Fruit fly (Drosophila melanogaster) whole organism, embryonic: Measurements from ENCODE around the gene Or83a.

Experiments
- Abd-B ChIP-seq: fragments of 200-800 bp; sonication (Bioruptor generic); optimal IDR thresholded peaks from 2 replicates; lab custom pipeline; 2018; ENCODE audit warnings: missing biosample characterization, mild to moderate bottlenecking, missing genetic modification characterization, moderate library complexity
- CG11085 ChIP-seq: fragments of 200-800 bp; sonication (Bioruptor generic); IDR thresholded peaks from 2 replicates; pipeline ENCODE4 v1.3.6; 2022; ENCODE audit warnings: missing biosample characterization, missing genetic modification characterization
- CG12236 ChIP-seq: fragments of 200-800 bp; sonication (Bioruptor generic); optimal IDR thresholded peaks from 2 replicates; lab custom pipeline; 2016; ENCODE audit warnings: missing biosample characterization, missing genetic modification characterization
- CG15696 ChIP-seq: fragments of 200-800 bp; sonication (Bioruptor generic); optimal IDR thresholded peaks from 2 replicates; lab custom pipeline; 2019; ENCODE audit warnings: missing biosample characterization, mild to moderate bottlenecking, missing genetic modification characterization, moderate library complexity
- CG1647 ChIP-seq: fragments of 200-800 bp; sonication (Bioruptor generic); optimal IDR thresholded peaks from 3 replicates; lab custom pipeline; 2016; ENCODE audit warnings: missing biosample characterization, missing genetic modification characterization
- CG18011 ChIP-seq: fragments of 200-800 bp; sonication (Bioruptor generic); optimal IDR thresholded peaks from 2 replicates; lab custom pipeline; 2017; ENCODE audit warnings: missing biosample characterization, missing genetic modification characterization, mild to moderate bottlenecking, moderate library complexity, missing genotype
- CG3163 ChIP-seq: fragments of 200-800 bp; sonication (Bioruptor generic); optimal IDR thresholded peaks from 3 replicates; lab custom pipeline; 2016; ENCODE audit warnings: missing biosample characterization, missing genetic modification characterization
- CG6813 ChIP-seq: fragments of 200-800 bp; sonication (Bioruptor generic); optimal IDR thresholded peaks from 2 replicates; lab custom pipeline; 2017; ENCODE audit warnings: missing biosample characterization, missing genetic modification characterization, mild to moderate bottlenecking, moderate library complexity, missing genetic modification reagents
- CG8765 ChIP-seq: fragments of 200-800 bp; sonication (Bioruptor generic); IDR thresholded peaks from 2 replicates; pipeline ENCODE4 v1.3.6; 2022; ENCODE audit warnings: missing biosample characterization, missing genetic modification characterization
- CG9437 ChIP-seq: fragments of 200-800 bp; sonication (Bioruptor generic); optimal IDR thresholded peaks from 2 replicates; lab custom pipeline; 2018; ENCODE audit warnings: missing biosample characterization, mild to moderate bottlenecking, missing genetic modification characterization
- CHES-1-like ChIP-seq: fragments of 200-800 bp; sonication (Bioruptor generic); optimal IDR thresholded peaks from 2 replicates; lab custom pipeline; 2016; ENCODE audit warnings: missing biosample characterization, missing genetic modification characterization
- Chrac-16 ChIP-seq: fragments of 200-800 bp; sonication (Bioruptor generic); optimal IDR thresholded peaks from 3 replicates; lab custom pipeline; 2016; ENCODE audit warnings: missing biosample characterization, missing genetic modification characterization
- Dll ChIP-seq: fragments of 200-800 bp; sonication (Bioruptor generic); IDR thresholded peaks from 4 replicates; pipeline ENCODE4 v1.3.6; 2022; ENCODE audit warnings: missing biosample characterization, missing genetic modification characterization; ENCODE audit not compliant: partially characterized antibody
- Dref ChIP-seq: fragments of 200-800 bp; sonication (Bioruptor generic); IDR thresholded peaks from 2 replicates; pipeline ENCODE4 v1.3.6; 2022; ENCODE audit warnings: missing biosample characterization, missing genetic modification characterization
- Fer3 ChIP-seq: fragments of 200-800 bp; sonication (Bioruptor generic); optimal IDR thresholded peaks from 2 replicates; lab custom pipeline; 2018; ENCODE audit warnings: missing biosample characterization, mild to moderate bottlenecking, missing genetic modification characterization, moderate library complexity
- HLH54F ChIP-seq: fragments of 200-800 bp; sonication (Bioruptor generic); optimal IDR thresholded peaks from 3 replicates; lab custom pipeline; 2016; ENCODE audit warnings: missing biosample characterization, missing genetic modification characterization
- Hand ChIP-seq: fragments of 200-800 bp; sonication (Bioruptor generic); optimal IDR thresholded peaks from 2 replicates; lab custom pipeline; 2017; ENCODE audit warnings: mild to moderate bottlenecking, missing biosample characterization, missing genetic modification reagents, missing genetic modification characterization
- Hr51 ChIP-seq, 2 experiments: fragments of 200-800 bp; sonication (Bioruptor generic); optimal IDR thresholded peaks; 2 replicates in 1 of 2; 3 replicates in 1 of 2; lab custom pipeline; 2016 to 2018; ENCODE audit warnings: missing biosample characterization in 2 of 2, missing genetic modification characterization in 2 of 2, mild to moderate bottlenecking in 1 of 2, moderate library complexity in 1 of 2
- MBD-R2 ChIP-seq: fragments of 200-800 bp; sonication (Bioruptor generic); IDR thresholded peaks from 2 replicates; pipeline ENCODE4 v1.3.6; 2022; ENCODE audit warnings: missing biosample characterization, missing genetic modification characterization
- MTF-1 ChIP-seq: fragments of 200-800 bp; sonication (Bioruptor generic); optimal IDR thresholded peaks from 2 replicates; lab custom pipeline; 2018; ENCODE audit warnings: missing biosample characterization, mild to moderate bottlenecking, missing genetic modification characterization, borderline replicate concordance
- Meics ChIP-seq: fragments of 200-800 bp; sonication (Bioruptor generic); optimal IDR thresholded peaks from 2 replicates; lab custom pipeline; 2017; ENCODE audit warnings: missing biosample characterization, mild to moderate bottlenecking, missing genetic modification characterization
- Mes4 ChIP-seq: fragments of 200-800 bp; sonication (Bioruptor generic); optimal IDR thresholded peaks from 2 replicates; lab custom pipeline; 2016; ENCODE audit warnings: missing biosample characterization, missing genetic modification characterization
- Myb ChIP-seq: fragments of 200-800 bp; sonication (Bioruptor generic); optimal IDR thresholded peaks from 2 replicates; lab custom pipeline; 2016; ENCODE audit warnings: missing biosample characterization, missing genetic modification characterization
- NC2β ChIP-seq: fragments of 200-800 bp; sonication (Bioruptor generic); optimal IDR thresholded peaks from 2 replicates; lab custom pipeline; 2016; ENCODE audit warnings: missing biosample characterization, missing genetic modification characterization
- Neu2 ChIP-seq: fragments of 200-800 bp; sonication (Bioruptor generic); optimal IDR thresholded peaks from 3 replicates; lab custom pipeline; 2016; ENCODE audit warnings: missing biosample characterization, missing genetic modification characterization, borderline replicate concordance
- NfI ChIP-seq: fragments of 200-800 bp; sonication (Bioruptor generic); optimal IDR thresholded peaks from 3 replicates; lab custom pipeline; 2018; ENCODE audit warnings: missing biosample characterization, mild to moderate bottlenecking, missing genetic modification characterization, moderate library complexity
- Oli ChIP-seq: fragments of 200-800 bp; sonication (Bioruptor generic); optimal IDR thresholded peaks from 2 replicates; lab custom pipeline; 2018; ENCODE audit warnings: missing biosample characterization, mild to moderate bottlenecking, missing genetic modification characterization, moderate library complexity
- Ssrp ChIP-seq: fragments of 200-800 bp; sonication (Bioruptor generic); optimal IDR thresholded peaks from 2 replicates; lab custom pipeline; 2018; ENCODE audit warnings: missing biosample characterization, mild to moderate bottlenecking, missing genetic modification characterization, moderate library complexity
- Trl ChIP-seq, 3 experiments: fragments of >200 bp in 2 of 3; fragments of 200-800 bp in 1 of 3; sonication (Bioruptor generic) in 1 of 3; optimal IDR thresholded peaks; 2 replicates in 1 of 3; 3 replicates in 2 of 3; lab custom pipeline; 2016 to 2017; ENCODE audit warnings: missing biosample characterization in 1 of 3, missing genetic modification characterization in 1 of 3
- bowl ChIP-seq: fragments of 200-800 bp; sonication (Bioruptor generic); IDR thresholded peaks from 2 replicates; pipeline ENCODE4 v1.3.6; 2022; ENCODE audit warnings: missing biosample characterization, missing genetic modification characterization
- btn ChIP-seq: fragments of 200-800 bp; sonication (Bioruptor generic); optimal IDR thresholded peaks from 2 replicates; lab custom pipeline; 2016; ENCODE audit warnings: missing biosample characterization, missing genetic modification characterization
- cad ChIP-seq: fragments of >200 bp; optimal IDR thresholded peaks from 2 replicates; lab custom pipeline; 2017; ENCODE audit warnings: missing biosample characterization, missing genetic modification characterization
- dan ChIP-seq: fragments of 200-800 bp; sonication (Bioruptor generic); IDR thresholded peaks from 2 replicates; pipeline ENCODE4 v1.3.6; 2022; ENCODE audit warnings: missing biosample characterization, missing genetic modification characterization
- emc ChIP-seq: fragments of 200-800 bp; sonication (Bioruptor generic); optimal IDR thresholded peaks from 2 replicates; lab custom pipeline; 2016; ENCODE audit warnings: missing biosample characterization, missing genetic modification characterization
- hb ChIP-seq: fragments of 200-800 bp; sonication (Bioruptor generic); IDR thresholded peaks from 3 replicates; pipeline ENCODE4 v1.3.6; 2022; ENCODE audit warnings: missing biosample characterization, missing genetic modification characterization; ENCODE audit not compliant: partially characterized antibody
- nom ChIP-seq: fragments of 200-800 bp; sonication (Bioruptor generic); optimal IDR thresholded peaks from 2 replicates; lab custom pipeline; 2017; ENCODE audit warnings: missing biosample characterization, missing genetic modification characterization, mild to moderate bottlenecking, moderate library complexity, missing genetic modification reagents
- prd ChIP-seq, 3 experiments: fragments of >200 bp in 2 of 3; fragments of 200-800 bp in 1 of 3; sonication (Bioruptor generic) in 1 of 3; optimal IDR thresholded peaks in 2 of 3; IDR thresholded peaks in 1 of 3; 2 replicates in 2 of 3; 3 replicates in 1 of 3; pipeline versions ENCODE4 v1.3.6 to Lab custom; 2017 to 2022; ENCODE audit warnings: missing biosample characterization in 1 of 3, missing genetic modification characterization in 1 of 3
- scrt ChIP-seq: fragments of 200-800 bp; sonication (Bioruptor generic); optimal IDR thresholded peaks from 2 replicates; lab custom pipeline; 2018; ENCODE audit warnings: missing biosample characterization, mild to moderate bottlenecking, missing genetic modification characterization, moderate library complexity
- shn ChIP-seq: fragments of 200-800 bp; sonication (Bioruptor generic); optimal IDR thresholded peaks from 3 replicates; lab custom pipeline; 2016; ENCODE audit warnings: missing biosample characterization, missing genetic modification characterization
- slbo ChIP-seq: fragments of 200-800 bp; sonication (Bioruptor generic); IDR thresholded peaks from 2 replicates; pipeline ENCODE4 v1.3.6; 2022; ENCODE audit warnings: missing biosample characterization, missing genetic modification characterization
- slou ChIP-seq: fragments of 200-800 bp; sonication (Bioruptor generic); optimal IDR thresholded peaks from 3 replicates; lab custom pipeline; 2016; ENCODE audit warnings: missing biosample characterization, missing genetic modification characterization
- so ChIP-seq: fragments of 200-800 bp; sonication (Bioruptor generic); IDR thresholded peaks from 3 replicates; pipeline ENCODE4 v1.3.6; 2022; ENCODE audit warnings: missing biosample characterization, missing genetic modification characterization
- sob ChIP-seq: fragments of 200-800 bp; sonication (Bioruptor generic); IDR thresholded peaks from 2 replicates; pipeline ENCODE4 v1.3.6; 2022; ENCODE audit warnings: missing biosample characterization, missing genetic modification characterization
- sr ChIP-seq: fragments of 200-800 bp; sonication (Bioruptor generic); IDR thresholded peaks from 3 replicates; pipeline ENCODE4 v1.3.6; 2022; ENCODE audit warnings: missing biosample characterization, missing genetic modification characterization
- tio ChIP-seq: fragments of 200-800 bp; sonication (Bioruptor generic); optimal IDR thresholded peaks from 2 replicates; lab custom pipeline; 2017; ENCODE audit warnings: missing biosample characterization, missing genetic modification characterization, inconsistent platforms
- tll ChIP-seq, 2 experiments: fragments of 200-800 bp in 1 of 2; fragments of >200 bp in 1 of 2; sonication (Bioruptor generic) in 1 of 2; optimal IDR thresholded peaks; 2 replicates each; lab custom pipeline; 2017 to 2019; ENCODE audit warnings: missing biosample characterization in 2 of 2, missing genetic modification characterization in 2 of 2, mild to moderate bottlenecking in 1 of 2, moderate library complexity in 1 of 2
- tna ChIP-seq: fragments of 200-800 bp; sonication (Bioruptor generic); IDR thresholded peaks from 2 replicates; pipeline ENCODE4 v1.3.6; 2022; ENCODE audit warnings: missing biosample characterization, missing genetic modification characterization; ENCODE audit not compliant: partially characterized antibody
- tx ChIP-seq: fragments of 200-800 bp; sonication (Bioruptor generic); optimal IDR thresholded peaks from 2 replicates; lab custom pipeline; 2016; ENCODE audit warnings: missing biosample characterization, missing genetic modification characterization

The Or83a gene

dm6 chr3R:5371563-5371962, 27.4 kb downstream of the Or83a start, which contains the start of gene Polr2F (continued):
- TF ChIP-seq Chrac-16 (GFP tag; lab: Kevin White, UChicago) = peak; percentile 87
- peak; percentile 77 for TF ChIP-seq Fer3 (tag; lab: Kevin White, UChicago)
- TF ChIP-seq MTF-1 (GFP tag; lab: Kevin White, UChicago) = peak; percentile 89
- TF ChIP-seq Abd-B = peak; percentile 53
- peak; percentile 81 for TF ChIP-seq cad
- TF ChIP-seq tna (GFP tag; lab: Robert Waterston, UW) = peak; percentile 27; the same call in 1 of the 2 replicates
- TF ChIP-seq MBD-R2 (GFP tag; lab: Robert Waterston, UW) = peak; percentile 99
- no peak; the same call in 2 of the 3 replicates for TF ChIP-seq sr
- peak; percentile 57 for TF ChIP-seq Ssrp
- peak; percentile 67 for TF ChIP-seq CG15696
- TF ChIP-seq CG18011 (GFP tag; lab: Kevin White, UChicago) = peak; percentile 54
- peak; percentile 14 for TF ChIP-seq CG6813 (GFP tag; lab: Kevin White, UChicago)
- no peak for TF ChIP-seq prd (optimal IDR thresholded peaks at IDR 0.05; lab: Kevin White, UChicago)
- peak; percentile 78 for TF ChIP-seq prd (GFP tag; IDR thresholded peaks at IDR 0.05; lab: Robert Waterston, UW)
- TF ChIP-seq Trl (optimal IDR thresholded peaks at IDR 0.05; lab: Kevin White, UChicago) = no peak
- TF ChIP-seq Trl (GFP tag; optimal IDR thresholded peaks at IDR 0.05; lab: Kevin White, UChicago) = peak; percentile 95
- TF ChIP-seq CG11085 = peak; percentile 75
- TF ChIP-seq Oli (tag; lab: Kevin White, UChicago) = peak; percentile 29
- 0 out of 4 replicates have a peak, but pooled peaks have one; percentile 45 for TF ChIP-seq Dll (GFP tag; lab: Robert Waterston, UW)
- TF ChIP-seq dan (GFP tag; lab: Robert Waterston, UW) = no peak
- TF ChIP-seq Neu2 (GFP tag; lab: Kevin White, UChicago) = peak; percentile 20
- peak; percentile 95 for TF ChIP-seq shn (GFP tag; lab: Kevin White, UChicago)
- peak; percentile 89 for TF ChIP-seq tx (GFP tag; lab: Kevin White, UChicago)
- TF ChIP-seq bowl = no peak
- TF ChIP-seq NC2β (GFP tag; lab: Kevin White, UChicago) = peak; percentile 89
- 0 out of 2 replicates have a peak, but pooled peaks have one; percentile 19 for TF ChIP-seq CG8765 (GFP tag; lab: Robert Waterston, UW)
- peak; percentile 81 for TF ChIP-seq emc
- peak; percentile 26 for TF ChIP-seq btn (GFP tag; lab: Kevin White, UChicago)
- peak; percentile 55 for TF ChIP-seq Mes4 (GFP tag; lab: Kevin White, UChicago)
- peak; percentile 28 for TF ChIP-seq Hand (GFP tag; lab: Kevin White, UChicago)
- TF ChIP-seq hb (GFP tag; lab: Robert Waterston, UW) = no peak
- peak; percentile 93 for TF ChIP-seq sob (GFP tag; lab: Robert Waterston, UW)
- peak; percentile 90 for TF ChIP-seq NfI
- TF ChIP-seq Meics (GFP tag; lab: Kevin White, UChicago) = peak; percentile 76
- TF ChIP-seq Dref (GFP tag; lab: Robert Waterston, UW) = peak; percentile 93
- TF ChIP-seq CG3163 (GFP tag; lab: Kevin White, UChicago) = peak; percentile 81
- peak; percentile 70; the same call in 1 of the 3 replicates for TF ChIP-seq so (GFP tag; lab: Robert Waterston, UW)
- TF ChIP-seq scrt (GFP tag; lab: Kevin White, UChicago) = peak; percentile 58
- TF ChIP-seq slou = peak; percentile 63
- peak; percentile 96 for TF ChIP-seq CHES-1-like (GFP tag; lab: Kevin White, UChicago)
- TF ChIP-seq tll (GFP tag; optimal IDR thresholded peaks at IDR 0.05; lab: Kevin White, UChicago) = no peak
- no peak for TF ChIP-seq tio
- TF ChIP-seq CG12236 = peak; percentile 42
- peak; percentile 21 for TF ChIP-seq CG9437 (GFP tag; lab: Kevin White, UChicago)
- TF ChIP-seq CG1647 (GFP tag; lab: Kevin White, UChicago) = peak; percentile 94
- peak; percentile 54 for TF ChIP-seq nom (GFP tag; lab: Kevin White, UChicago)
- peak; percentile 89 for TF ChIP-seq Myb (GFP tag; lab: Kevin White, UChicago)
- TF ChIP-seq Hr51 (GFP tag; optimal IDR thresholded peaks at IDR 0.05; lab: Kevin White, UChicago) = peak; percentile 45 to 94
- peak; percentile 96 for TF ChIP-seq HLH54F (GFP tag; lab: Kevin White, UChicago)
- peak; percentile 95 for TF ChIP-seq slbo
